6 fruit fly cellular contexts compared by ENCODE assay signal in the genomic region with DNA sequence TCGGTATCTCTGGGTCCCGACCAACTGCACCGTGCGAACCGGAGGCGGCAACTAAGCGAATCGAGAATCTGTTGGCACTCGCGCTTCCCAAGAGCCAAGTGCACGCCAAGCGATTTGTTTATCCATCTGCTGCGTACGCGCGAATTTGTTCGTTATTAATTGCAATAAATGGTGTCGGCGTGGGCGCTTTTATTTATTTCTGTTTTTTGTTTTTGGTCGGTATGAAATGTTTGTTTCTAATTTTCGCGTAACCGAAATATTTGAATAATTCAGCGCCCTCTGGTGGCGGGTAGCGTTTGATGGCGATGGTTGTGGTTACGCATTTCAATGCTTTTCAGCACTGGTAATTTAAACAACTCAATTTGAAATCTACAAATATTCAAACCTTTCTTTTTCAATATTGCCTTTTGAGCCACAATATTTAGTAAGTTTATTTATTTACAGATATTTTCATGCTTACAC.
TF ChIP-seq lines count a peak whose summit lies in the region.

A gene (minus strand): TSS at position 51 of the 462 bp plus-strand sequence.

- TF ChIP-seq CTCF in S2 (optimal IDR thresholded peaks at IDR 0.05; lab: Kevin White, UChicago): peak; percentile 84 to 91
- peak; percentile 94 for TF ChIP-seq CTCF in whole organism, embryonic (GFP tag; optimal IDR thresholded peaks at IDR 0.05; lab: Kevin White, UChicago)

TF ChIP-seq in whole organism, adult, 20 proteins besides CTCF, POLR2A, EP300 and RAD21 (continues in another document):
- TF ChIP-seq Crg-1 (GFP tag; optimal IDR thresholded peaks at IDR 0.05; lab: Kevin White, UChicago) (peak; percentile 59), Clk (GFP tag; optimal IDR thresholded peaks at IDR 0.05; lab: Kevin White, UChicago) (no peak), CG12768 (GFP tag; optimal IDR thresholded peaks at IDR 0.05; lab: Kevin White, UChicago) (no peak), cnc (optimal IDR thresholded peaks at IDR 0.05; lab: Kevin White, UChicago) (no peak), ovo (GFP tag; optimal IDR thresholded peaks at IDR 0.05; lab: Kevin White, UChicago) (peak; percentile 40), CG7045 (GFP tag; optimal IDR thresholded peaks at IDR 0.05; lab: Kevin White, UChicago) (peak; percentile 2), CG11617 (GFP tag; optimal IDR thresholded peaks at IDR 0.05; lab: Kevin White, UChicago) (no peak), Hr96 (GFP tag; optimal IDR thresholded peaks at IDR 0.05; lab: Kevin White, UChicago) (peak; percentile 45), CG5204 (GFP tag; optimal IDR thresholded peaks at IDR 0.05; lab: Kevin White, UChicago) (peak; percentile 14), CG1620 (GFP tag; optimal IDR thresholded peaks at IDR 0.05; lab: Kevin White, UChicago) (peak; percentile 79), CG33017 (tag; optimal IDR thresholded peaks at IDR 0.05; lab: Kevin White, UChicago) (no peak), Mnt (GFP tag; optimal IDR thresholded peaks at IDR 0.05; lab: Kevin White, UChicago) (peak; percentile 29), bab1 (GFP tag; optimal IDR thresholded peaks at IDR 0.05; lab: Kevin White, UChicago) (peak; percentile 76), pad (GFP tag; optimal IDR thresholded peaks at IDR 0.05; lab: Kevin White, UChicago) (peak; percentile 24), toe (GFP tag; optimal IDR thresholded peaks at IDR 0.05; lab: Kevin White, UChicago) (peak; percentile 60), CG7101 (tag; optimal IDR thresholded peaks at IDR 0.05; lab: Kevin White, UChicago) (peak; percentile 46), kay (GFP tag; lab: Kevin White, UChicago; ENCODE audit: borderline replicate concordance) (no peak)

TF ChIP-seq in whole organism, embryonic, 481 proteins besides CTCF, POLR2A, EP300 and RAD21 (continues in another document):
- TF ChIP-seq CG8765 (GFP tag; IDR thresholded peaks at IDR 0.05; lab: Robert Waterston, UW): no peak
- TF ChIP-seq trh (GFP tag; optimal IDR thresholded peaks at IDR 0.05; lab: Kevin White, UChicago): peak; percentile 35
- TF ChIP-seq CG15073 (GFP tag; optimal IDR thresholded peaks at IDR 0.05; lab: Kevin White, UChicago): no peak
- TF ChIP-seq esg (GFP tag; conservative IDR thresholded peaks at IDR 0.05; lab: Robert Waterston, UW): no peak
- TF ChIP-seq CG2202 (tag; optimal IDR thresholded peaks at IDR 0.05; lab: Kevin White, UChicago): peak; percentile 33
- peak; percentile 67 for TF ChIP-seq CG16863 (GFP tag; optimal IDR thresholded peaks at IDR 0.05; lab: Kevin White, UChicago)
- peak; percentile 15 for TF ChIP-seq sqz (GFP tag; optimal IDR thresholded peaks at IDR 0.05; lab: Kevin White, UChicago)
- no peak for TF ChIP-seq oc (tag; optimal IDR thresholded peaks at IDR 0.05; lab: Kevin White, UChicago)
- no peak for TF ChIP-seq sens-2 (GFP tag; IDR thresholded peaks at IDR 0.05; lab: Robert Waterston, UW)
- no peak for TF ChIP-seq TFAM (GFP tag; optimal IDR thresholded peaks at IDR 0.05; lab: Kevin White, UChicago)
- TF ChIP-seq CG12942 (GFP tag; optimal IDR thresholded peaks at IDR 0.05; lab: Kevin White, UChicago): peak; percentile 62
- TF ChIP-seq D19A (tag; optimal IDR thresholded peaks at IDR 0.05; lab: Kevin White, UChicago): peak; percentile 10
- peak; percentile 49 for TF ChIP-seq CG10979 (tag; optimal IDR thresholded peaks at IDR 0.05; lab: Kevin White, UChicago)
- peak; percentile 61 for TF ChIP-seq CHES-1-like (GFP tag; optimal IDR thresholded peaks at IDR 0.05; lab: Kevin White, UChicago)
- peak; percentile 68 for TF ChIP-seq slp2 (GFP tag; optimal IDR thresholded peaks at IDR 0.05; lab: Kevin White, UChicago)
- TF ChIP-seq CG16779 (GFP tag; IDR thresholded peaks at IDR 0.05; lab: Robert Waterston, UW): no peak
- TF ChIP-seq peb (GFP tag; IDR thresholded peaks at IDR 0.05; lab: Robert Waterston, UW): 0 out of 2 replicates have a peak, but pooled peaks have one; percentile 13

TF ChIP-seq in whole organism, prepupa, 60 proteins besides CTCF, POLR2A, EP300 and RAD21 (continues in another document):
- TF ChIP-seq Hr38 (GFP tag; optimal IDR thresholded peaks at IDR 0.05; lab: Kevin White, UChicago): no peak
- no peak for TF ChIP-seq svp (GFP tag; lab: Kevin White, UChicago)
- no peak for TF ChIP-seq CG9139 (GFP tag; optimal IDR thresholded peaks at IDR 0.05; lab: Kevin White, UChicago)
- peak; percentile 23 for TF ChIP-seq Sox102F (GFP tag; optimal IDR thresholded peaks at IDR 0.05; lab: Kevin White, UChicago)
- peak; percentile 68 for TF ChIP-seq CG31627 (GFP tag; optimal IDR thresholded peaks at IDR 0.05; lab: Kevin White, UChicago)
- TF ChIP-seq lz (GFP tag; optimal IDR thresholded peaks at IDR 0.05; lab: Kevin White, UChicago): peak; percentile 65
- peak; percentile 27 for TF ChIP-seq CG32006 (GFP tag; optimal IDR thresholded peaks at IDR 0.05; lab: Kevin White, UChicago)
- no peak for TF ChIP-seq CG16779 (tag; optimal IDR thresholded peaks at IDR 0.05; lab: Kevin White, UChicago)
- TF ChIP-seq net (GFP tag; optimal IDR thresholded peaks at IDR 0.05; lab: Kevin White, UChicago): no peak
- TF ChIP-seq CG7368 (GFP tag; optimal IDR thresholded peaks at IDR 0.05; lab: Kevin White, UChicago): no peak
- no peak for TF ChIP-seq CG8119 (GFP tag; IDR thresholded peaks at IDR 0.05; lab: Robert Waterston, UW)
- TF ChIP-seq Sox14 (GFP tag; optimal IDR thresholded peaks at IDR 0.05; lab: Kevin White, UChicago): peak; percentile 48
- peak; percentile 46 for TF ChIP-seq OdsH (GFP tag; optimal IDR thresholded peaks at IDR 0.05; lab: Kevin White, UChicago)
- TF ChIP-seq CG3032 (tag; optimal IDR thresholded peaks at IDR 0.05; lab: Kevin White, UChicago): peak; percentile 5
- TF ChIP-seq Eip78C (GFP tag; lab: Kevin White, UChicago): peak; percentile 80
- TF ChIP-seq acj6 (GFP tag; optimal IDR thresholded peaks at IDR 0.05; lab: Kevin White, UChicago): peak; percentile 36
- peak; percentile 61 for TF ChIP-seq cyc (GFP tag; optimal IDR thresholded peaks at IDR 0.05; lab: Kevin White, UChicago)
- TF ChIP-seq Hr4 (GFP tag; optimal IDR thresholded peaks at IDR 0.05; lab: Kevin White, UChicago): peak; percentile 41
- TF ChIP-seq topi (GFP tag; optimal IDR thresholded peaks at IDR 0.05; lab: Kevin White, UChicago): peak; percentile 62

TF ChIP-seq in whole organism, pupa, 21 proteins besides CTCF, POLR2A, EP300 and RAD21:
- TF ChIP-seq Pif1A (GFP tag; optimal IDR thresholded peaks at IDR 0.05; lab: Kevin White, UChicago) (peak; percentile 6), Snoo (tag; optimal IDR thresholded peaks at IDR 0.05; lab: Kevin White, UChicago) (peak; percentile 38), Ets98B (GFP tag; IDR thresholded peaks at IDR 0.05; lab: Robert Waterston, UW) (0 out of 2 replicates have a peak, but pooled peaks have one; percentile 16), CG10348 (GFP tag; IDR thresholded peaks at IDR 0.05; lab: Robert Waterston, UW) (no peak), D1 (tag; optimal IDR thresholded peaks at IDR 0.05; lab: Kevin White, UChicago) (no peak), CG14655 (GFP tag; optimal IDR thresholded peaks at IDR 0.05; lab: Kevin White, UChicago) (no peak), CG4496 (GFP tag; IDR thresholded peaks at IDR 0.05; lab: Robert Waterston, UW) (peak; percentile 68), CG8301 (tag; optimal IDR thresholded peaks at IDR 0.05; lab: Kevin White, UChicago) (peak; percentile 9), CG15710 (tag; optimal IDR thresholded peaks at IDR 0.05; lab: Kevin White, UChicago) (peak; percentile 16)

TF ChIP-seq in whole organism, wandering third instar larva, 38 proteins besides CTCF, POLR2A, EP300 and RAD21:
- TF ChIP-seq br (GFP tag; optimal IDR thresholded peaks at IDR 0.05; lab: Kevin White, UChicago) (peak; percentile 27), rgr (GFP tag; optimal IDR thresholded peaks at IDR 0.05; lab: Kevin White, UChicago) (peak; percentile 62), pan (optimal IDR thresholded peaks at IDR 0.05; lab: Kevin White, UChicago) (no peak), CG32264 (GFP tag; optimal IDR thresholded peaks at IDR 0.05; lab: Kevin White, UChicago) (no peak), usp (GFP tag; optimal IDR thresholded peaks at IDR 0.05; lab: Kevin White, UChicago) (no peak), Abd-B (GFP tag; optimal IDR thresholded peaks at IDR 0.05; lab: Kevin White, UChicago) (no peak), Dif (GFP tag; optimal IDR thresholded peaks at IDR 0.05; lab: Kevin White, UChicago; ENCODE audit: partially characterized antibody) (no peak), foxo (GFP tag; optimal IDR thresholded peaks at IDR 0.05; lab: Kevin White, UChicago) (peak in 1 of 2 experiments; percentile 49), Jra (GFP tag; optimal IDR thresholded peaks at IDR 0.05; lab: Kevin White, UChicago) (peak; percentile 9), tai (GFP tag; optimal IDR thresholded peaks at IDR 0.05; lab: Kevin White, UChicago) (no peak), sv (GFP tag; optimal IDR thresholded peaks at IDR 0.05; lab: Kevin White, UChicago) (peak; percentile 65), Mio (GFP tag; optimal IDR thresholded peaks at IDR 0.05; lab: Kevin White, UChicago) (no peak), OdsH (GFP tag; optimal IDR thresholded peaks at IDR 0.05; lab: Kevin White, UChicago) (peak; percentile 22), dsf (GFP tag; optimal IDR thresholded peaks at IDR 0.05; lab: Kevin White, UChicago; ENCODE audit: borderline replicate concordance) (no peak), Hnf4 (GFP tag; optimal IDR thresholded peaks at IDR 0.05; lab: Kevin White, UChicago) (peak; percentile 49), h (GFP tag; optimal IDR thresholded peaks at IDR 0.05; lab: Kevin White, UChicago) (peak; percentile 40), dmrt93B (GFP tag; optimal IDR thresholded peaks at IDR 0.05; lab: Kevin White, UChicago) (no peak), fru (GFP tag; optimal IDR thresholded peaks at IDR 0.05; lab: Kevin White, UChicago) (peak; percentile 35), Hr83 (GFP tag; optimal IDR thresholded peaks at IDR 0.05; lab: Kevin White, UChicago; ENCODE audit: poor library complexity, severe bottlenecking) (peak; percentile 26), Rel (GFP tag; optimal IDR thresholded peaks at IDR 0.05; lab: Kevin White, UChicago) (no peak), Rel (tag; optimal IDR thresholded peaks at IDR 0.05; lab: Kevin White, UChicago) (no peak)
